Worm (Caenorhabditis elegans): ENCODE data around the gene W02B12.12.

- TF ChIP-seq unc-39 (tag; optimal IDR thresholded peaks at IDR 0.05) (no peak), unc-120 (tag; optimal IDR thresholded peaks at IDR 0.05; ENCODE audit: poor library complexity, severe bottlenecking) (no peak), mls-2 (tag; optimal IDR thresholded peaks at IDR 0.05) (no peak), flh-1 (GFP tag; optimal IDR thresholded peaks at IDR 0.05) (no peak)
These were observed 9.3 kb downstream of the W02B12.12 start, which contains the start of gene cisd-1 for ce11 chrII:11469574-11470108.

Measured in whole organism, mixed stage, embryonic.